Fruit fly (Drosophila melanogaster) whole organism, prepupa: ENCODE results near the gene CG13004.
A peak's percentile ranks its signal among the peaks of the same experiment; 100 is the strongest.

Experiments
- CG10631 ChIP-seq: fragments of 200-800 bp; sonication (Bioruptor generic); optimal IDR thresholded peaks from 2 replicates; lab custom pipeline; 2016; ENCODE audit warnings: missing biosample characterization, missing genetic modification characterization
- CG10669 ChIP-seq: fragments of 200-800 bp; sonication (Bioruptor generic); optimal IDR thresholded peaks from 3 replicates; lab custom pipeline; 2018; ENCODE audit warnings: missing biosample characterization, mild to moderate bottlenecking, missing genetic modification characterization, moderate library complexity
- CG11294 ChIP-seq: fragments of 200-800 bp; sonication (Bioruptor generic); IDR thresholded peaks from 2 replicates; pipeline ENCODE4 v1.3.6; 2022; ENCODE audit warnings: missing biosample characterization, missing genetic modification characterization
- CG11762 ChIP-seq: fragments of 200-800 bp; sonication (Bioruptor generic); optimal IDR thresholded peaks from 3 replicates; lab custom pipeline; 2016; ENCODE audit warnings: missing biosample characterization, missing genetic modification characterization; ENCODE audit not compliant: insufficient read depth
- CG11902 ChIP-seq: fragments of 200-800 bp; sonication (Bioruptor generic); optimal IDR thresholded peaks from 3 replicates; lab custom pipeline; 2016; ENCODE audit warnings: missing biosample characterization, missing genetic modification characterization
- CG1621 ChIP-seq: fragments of 200-800 bp; sonication (Bioruptor generic); optimal IDR thresholded peaks from 3 replicates; lab custom pipeline; 2018; ENCODE audit warnings: missing biosample characterization, mild to moderate bottlenecking, missing genetic modification characterization
- CG16779 ChIP-seq: fragments of 200-800 bp; sonication (Bioruptor generic); optimal IDR thresholded peaks from 3 replicates; lab custom pipeline; 2017; ENCODE audit warnings: missing biosample characterization, mild to moderate bottlenecking, missing genetic modification characterization
- CG31627 ChIP-seq: fragments of 200-800 bp; sonication (Bioruptor generic); optimal IDR thresholded peaks from 3 replicates; lab custom pipeline; 2016; ENCODE audit warnings: missing biosample characterization, missing genetic modification characterization
- CG32006 ChIP-seq: fragments of 200-800 bp; sonication (Bioruptor generic); optimal IDR thresholded peaks from 3 replicates; lab custom pipeline; 2017; ENCODE audit warnings: missing biosample characterization, mild to moderate bottlenecking, missing genetic modification characterization
- CG34406 ChIP-seq: fragments of 200-800 bp; sonication (Bioruptor generic); optimal IDR thresholded peaks from 3 replicates; lab custom pipeline; 2016; ENCODE audit warnings: missing biosample characterization, missing genetic modification characterization
- CG6163 ChIP-seq: fragments of 200-800 bp; sonication (Bioruptor generic); IDR thresholded peaks from 3 replicates; pipeline ENCODE4 v1.3.6; 2022; ENCODE audit warnings: missing biosample characterization, missing genetic modification characterization
- CG6276 ChIP-seq: fragments of 200-800 bp; sonication (Bioruptor generic); optimal IDR thresholded peaks from 2 replicates; lab custom pipeline; 2017; ENCODE audit warnings: missing biosample characterization, mild to moderate bottlenecking, missing genetic modification characterization
- CG6792 ChIP-seq: fragments of 200-800 bp; sonication (Bioruptor generic); optimal IDR thresholded peaks from 3 replicates; lab custom pipeline; 2016; ENCODE audit warnings: missing biosample characterization, missing genetic modification characterization
- CG6808 ChIP-seq: fragments of 200-800 bp; sonication (Bioruptor generic); optimal IDR thresholded peaks from 3 replicates; lab custom pipeline; 2017; ENCODE audit warnings: missing biosample characterization, missing genetic modification characterization, mild to moderate bottlenecking, moderate library complexity, missing genetic modification reagents
- CG7368 ChIP-seq: fragments of 200-800 bp; sonication (Bioruptor generic); optimal IDR thresholded peaks from 3 replicates; lab custom pipeline; 2016; ENCODE audit warnings: missing biosample characterization, missing genetic modification characterization
- CG8119 ChIP-seq: fragments of 200-800 bp; sonication (Bioruptor generic); IDR thresholded peaks from 3 replicates; pipeline ENCODE4 v1.3.6; 2022; ENCODE audit warnings: missing biosample characterization, missing genetic modification characterization
- CG8319 ChIP-seq: fragments of 200-800 bp; sonication (Bioruptor generic); optimal IDR thresholded peaks from 3 replicates; lab custom pipeline; 2016; ENCODE audit warnings: missing biosample characterization, missing genetic modification characterization
- CG9139 ChIP-seq: fragments of 200-800 bp; sonication (Bioruptor generic); optimal IDR thresholded peaks from 3 replicates; lab custom pipeline; 2017; ENCODE audit warnings: missing biosample characterization, mild to moderate bottlenecking, missing genetic modification characterization
- Eip78C ChIP-seq: fragments of 200-800 bp; sonication (Bioruptor generic); peaks from one replicate; lab custom pipeline; 2016; ENCODE audit warnings: missing biosample characterization, missing genetic modification characterization
- Ets21C ChIP-seq: fragments of 200-800 bp; sonication (Bioruptor generic); optimal IDR thresholded peaks from 3 replicates; lab custom pipeline; 2016; ENCODE audit warnings: missing biosample characterization, missing genetic modification characterization
- Ets96B ChIP-seq: fragments of 200-800 bp; optimal IDR thresholded peaks from 2 replicates; lab custom pipeline; 2019; ENCODE audit warnings: missing biosample characterization, mild to moderate bottlenecking, missing genetic modification characterization, moderate library complexity
- Gug ChIP-seq: fragments of 200-800 bp; sonication (Bioruptor generic); IDR thresholded peaks from 2 replicates; pipeline ENCODE4 v1.3.6; 2022; ENCODE audit warnings: missing biosample characterization, missing genetic modification characterization
- Hr39 ChIP-seq: fragments of 200-800 bp; sonication (Bioruptor generic); optimal IDR thresholded peaks from 2 replicates; lab custom pipeline; 2016; ENCODE audit warnings: missing biosample characterization, missing genetic modification characterization
- Hr4 ChIP-seq: fragments of 200-800 bp; sonication (Bioruptor generic); optimal IDR thresholded peaks from 3 replicates; lab custom pipeline; 2016; ENCODE audit warnings: missing biosample characterization, missing genetic modification characterization
- Lpt ChIP-seq: fragments of 200-800 bp; sonication (Bioruptor generic); optimal IDR thresholded peaks from 3 replicates; lab custom pipeline; 2016; ENCODE audit warnings: missing biosample characterization, missing genetic modification characterization
- Met ChIP-seq: fragments of 200-800 bp; sonication (Bioruptor generic); optimal IDR thresholded peaks from 3 replicates; lab custom pipeline; 2016; ENCODE audit warnings: missing biosample characterization, missing genetic modification characterization
- OdsH ChIP-seq: fragments of 200-800 bp; sonication (Bioruptor generic); optimal IDR thresholded peaks from 3 replicates; lab custom pipeline; 2016; ENCODE audit warnings: missing biosample characterization, missing genetic modification characterization
- Smox ChIP-seq: fragments of 200-800 bp; sonication (Bioruptor generic); optimal IDR thresholded peaks from 3 replicates; lab custom pipeline; 2016; ENCODE audit warnings: missing biosample characterization, missing genetic modification characterization
- Sox14 ChIP-seq: fragments of 200-800 bp; sonication (Bioruptor generic); optimal IDR thresholded peaks from 3 replicates; lab custom pipeline; 2016; ENCODE audit warnings: missing biosample characterization, missing genetic modification characterization
- Sox15 ChIP-seq: fragments of 200-800 bp; sonication (Bioruptor generic); optimal IDR thresholded peaks from 3 replicates; lab custom pipeline; 2016; ENCODE audit warnings: missing biosample characterization, missing genetic modification characterization
- achi ChIP-seq: fragments of 200-800 bp; sonication (Bioruptor generic); optimal IDR thresholded peaks from 3 replicates; lab custom pipeline; 2016; ENCODE audit warnings: missing biosample characterization, missing genetic modification characterization
- dac ChIP-seq: fragments of 200-800 bp; sonication (Bioruptor generic); optimal IDR thresholded peaks from 2 replicates; lab custom pipeline; 2017; ENCODE audit warnings: missing biosample characterization, mild to moderate bottlenecking, missing genetic modification characterization
- dsx ChIP-seq: fragments of 200-800 bp; optimal IDR thresholded peaks from 3 replicates; lab custom pipeline; 2019; ENCODE audit warnings: missing biosample characterization, mild to moderate bottlenecking, missing genetic modification characterization, moderate library complexity; ENCODE audit not compliant: poor library complexity, severe bottlenecking
- fd59A ChIP-seq: fragments of 200-800 bp; sonication (Bioruptor generic); optimal IDR thresholded peaks from 2 replicates; lab custom pipeline; 2017; ENCODE audit warnings: missing biosample characterization, mild to moderate bottlenecking, missing genetic modification characterization, missing genetic modification reagents
- fkh ChIP-seq: fragments of 200-800 bp; sonication (Bioruptor generic); optimal IDR thresholded peaks from 3 replicates; lab custom pipeline; 2017; ENCODE audit warnings: missing biosample characterization, mild to moderate bottlenecking, missing genetic modification characterization, moderate library complexity
- net ChIP-seq: fragments of 200-800 bp; sonication (Bioruptor generic); optimal IDR thresholded peaks from 3 replicates; lab custom pipeline; 2016; ENCODE audit warnings: missing biosample characterization, missing genetic modification characterization
- ss ChIP-seq, 2 experiments: fragments of 200-800 bp; sonication (Bioruptor generic); optimal IDR thresholded peaks; 2 replicates in 1 of 2; 3 replicates in 1 of 2; lab custom pipeline; 2017 to 2018; ENCODE audit warnings: mild to moderate bottlenecking in 2 of 2, missing biosample characterization in 2 of 2, missing genetic modification characterization in 2 of 2, moderate library complexity in 1 of 2
- svp ChIP-seq: fragments of 200-800 bp; sonication (Bioruptor generic); peaks from one replicate; lab custom pipeline; 2016; ENCODE audit warnings: missing biosample characterization, missing genetic modification characterization
- topi ChIP-seq: fragments of 200-800 bp; sonication (Bioruptor generic); optimal IDR thresholded peaks from 3 replicates; lab custom pipeline; 2016; ENCODE audit warnings: missing biosample characterization, missing genetic modification characterization
- vri ChIP-seq: fragments of 200-800 bp; sonication (Bioruptor generic); optimal IDR thresholded peaks from 3 replicates; lab custom pipeline; 2016; ENCODE audit warnings: missing biosample characterization, mild to moderate bottlenecking, missing genetic modification characterization

The CG13004 gene

DNA sequence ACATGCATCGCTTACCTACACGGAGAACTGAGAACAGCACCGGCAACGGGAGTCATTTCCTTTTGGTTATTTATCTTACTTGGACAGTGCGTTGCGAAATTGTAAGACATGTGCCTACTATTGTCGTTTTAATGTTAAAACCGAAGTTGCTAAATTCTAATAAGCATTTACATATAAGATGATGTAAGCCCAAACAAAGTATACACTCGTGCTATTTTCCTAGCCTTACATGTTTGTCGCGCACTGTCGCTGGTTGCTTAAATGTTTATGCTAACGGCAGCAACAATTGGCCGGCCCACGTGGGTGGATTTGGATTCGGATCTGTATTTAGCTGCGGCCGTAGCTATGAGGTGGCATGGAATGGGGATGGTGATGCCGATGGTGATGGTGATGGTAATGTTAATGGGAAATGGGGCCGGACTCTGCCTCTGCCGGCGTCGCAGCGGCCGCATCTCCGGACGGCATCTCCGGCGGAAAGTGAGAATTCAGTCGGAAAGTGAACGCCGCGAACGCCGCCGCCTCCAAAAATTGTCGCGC lies 24.0 kb downstream of the CG13004 start, which contains the start of gene CG4829 (continued):
- peak; percentile 18 for TF ChIP-seq net
- TF ChIP-seq fd59A (GFP tag; lab: Kevin White, UChicago) = no peak
- peak; percentile 38 for TF ChIP-seq CG10631
- peak; percentile 39 for TF ChIP-seq fkh (GFP tag; lab: Kevin White, UChicago)
- peak; percentile 65 for TF ChIP-seq svp (GFP tag; lab: Kevin White, UChicago)
- TF ChIP-seq Hr39 = peak; percentile 53
- TF ChIP-seq CG1621 (tag; lab: Kevin White, UChicago) = peak; percentile 19
- peak; percentile 45 for TF ChIP-seq Ets96B
- TF ChIP-seq CG9139 (GFP tag; lab: Kevin White, UChicago) = no peak
- peak; percentile 48 for TF ChIP-seq OdsH (GFP tag; lab: Kevin White, UChicago)
- peak; percentile 23 for TF ChIP-seq Met
- peak; percentile 14 for TF ChIP-seq dsx (GFP tag; lab: Kevin White, UChicago)
- TF ChIP-seq CG11294 (GFP tag; lab: Robert Waterston, UW) = no peak
- TF ChIP-seq Gug (GFP tag; lab: Robert Waterston, UW) = peak; percentile 62
- peak; percentile 19 for TF ChIP-seq CG8319 (GFP tag; lab: Kevin White, UChicago)
- TF ChIP-seq CG11762 (GFP tag; lab: Kevin White, UChicago) = peak; percentile 5
- no peak for TF ChIP-seq vri
- TF ChIP-seq Hr4 = peak; percentile 41
- TF ChIP-seq CG6792 (GFP tag; lab: Kevin White, UChicago) = peak; percentile 25
- peak; percentile 35 for TF ChIP-seq achi (GFP tag; lab: Kevin White, UChicago)
- TF ChIP-seq topi = peak; percentile 64
- peak; percentile 38 for TF ChIP-seq CG7368
- TF ChIP-seq Lpt (GFP tag; lab: Kevin White, UChicago) = no peak
- peak; percentile 43 for TF ChIP-seq CG11902 (GFP tag; lab: Kevin White, UChicago)
- peak; percentile 55 for TF ChIP-seq CG10669 (GFP tag; lab: Kevin White, UChicago)
- peak; percentile 3 for TF ChIP-seq Ets21C (GFP tag; lab: Kevin White, UChicago)
- TF ChIP-seq Smox (GFP tag; lab: Kevin White, UChicago) = no peak
- peak; percentile 85 for TF ChIP-seq Eip78C (GFP tag; lab: Kevin White, UChicago)
- TF ChIP-seq dac = no peak
- peak; percentile 58 for TF ChIP-seq CG31627 (GFP tag; lab: Kevin White, UChicago)
- TF ChIP-seq CG32006 = peak; percentile 58
- TF ChIP-seq, all 60 proteins: peak for 39

DNA sequence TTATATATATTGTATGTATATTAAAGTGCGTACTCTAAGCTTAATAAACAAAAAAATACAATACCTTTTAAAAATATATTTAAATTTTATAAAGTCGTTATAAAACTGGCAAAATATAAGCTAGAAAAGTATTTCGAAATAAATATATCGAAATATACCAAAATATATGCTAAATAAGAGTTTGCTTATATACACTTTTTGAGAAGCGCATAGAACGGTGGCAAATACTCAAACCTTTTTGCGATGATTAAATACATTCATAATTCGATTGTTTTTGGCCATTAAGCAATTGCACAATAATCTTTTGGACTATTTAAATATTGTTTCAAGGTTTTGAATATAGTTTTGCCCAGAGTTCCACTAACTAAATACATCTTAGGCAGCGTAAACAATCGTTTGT lies 26.2 kb downstream of the CG13004 start:
- TF ChIP-seq CG34406 (no peak), achi (GFP tag; lab: Kevin White, UChicago) (no peak), CG6276 (GFP tag; lab: Kevin White, UChicago) (no peak), vri (no peak), Sox14 (GFP tag; lab: Kevin White, UChicago) (no peak), CG6792 (GFP tag; lab: Kevin White, UChicago) (no peak), CG7368 (no peak), topi (no peak), ss (GFP tag; optimal IDR thresholded peaks at IDR 0.05; lab: Kevin White, UChicago) (no peak), CG10631 (no peak), Met (no peak), CG6808 (GFP tag; lab: Kevin White, UChicago) (no peak), Smox (GFP tag; lab: Kevin White, UChicago) (no peak), CG16779 (tag; lab: Kevin White, UChicago) (no peak), Eip78C (GFP tag; lab: Kevin White, UChicago) (no peak), CG10669 (GFP tag; lab: Kevin White, UChicago) (no peak), OdsH (GFP tag; lab: Kevin White, UChicago) (no peak), dsx (GFP tag; lab: Kevin White, UChicago) (no peak), CG6163 (GFP tag; lab: Robert Waterston, UW) (no peak), Hr39 (no peak)

DNA sequence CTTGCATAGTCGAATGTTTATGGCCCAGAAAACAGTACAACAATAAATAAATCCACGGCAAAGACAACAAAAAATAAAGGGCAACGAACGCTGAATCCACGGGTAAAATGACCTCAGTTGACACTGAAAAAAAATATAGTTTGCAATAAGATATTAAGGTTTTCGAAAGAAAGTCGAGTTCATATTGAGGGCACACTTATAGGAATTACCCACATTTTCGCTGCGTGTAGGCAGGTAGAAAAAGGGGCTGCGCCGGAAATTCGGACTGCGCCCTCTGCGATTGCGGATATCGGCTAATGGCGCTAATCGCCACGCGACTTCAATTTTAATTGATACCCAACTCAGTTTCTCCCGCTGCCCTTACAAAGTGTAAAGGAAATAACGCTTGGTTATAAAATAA lies 26.7 kb downstream of the CG13004 start:
- TF ChIP-seq CG16779 (tag; lab: Kevin White, UChicago) = no peak
- TF ChIP-seq Eip78C (GFP tag; lab: Kevin White, UChicago) = peak; percentile 29
- TF ChIP-seq Sox15 (GFP tag; lab: Kevin White, UChicago) = no peak
- no peak for TF ChIP-seq Met
- no peak for TF ChIP-seq OdsH (GFP tag; lab: Kevin White, UChicago)
- no peak for TF ChIP-seq CG10669 (GFP tag; lab: Kevin White, UChicago)
- TF ChIP-seq CG31627 (GFP tag; lab: Kevin White, UChicago) = no peak
- no peak for TF ChIP-seq CG8119 (GFP tag; lab: Robert Waterston, UW)
